Fruit fly (Drosophila melanogaster): ENCODE results near the gene phu.

Gene phu

dm6 chr3R:9534125-9534496, 39.5 kb downstream of the phu start (continued):
- TF ChIP-seq CG17328 (GFP tag; IDR thresholded peaks at IDR 0.05): peak; percentile 95
- TF ChIP-seq CG15479 (GFP tag; optimal IDR thresholded peaks at IDR 0.05): no peak
- TF ChIP-seq fd102C (GFP tag; optimal IDR thresholded peaks at IDR 0.05): no peak
- TF ChIP-seq Blimp-1 (GFP tag; optimal IDR thresholded peaks at IDR 0.05): peak; percentile 96
- TF ChIP-seq CG10147 (GFP tag; optimal IDR thresholded peaks at IDR 0.05): peak; percentile 83
- TF ChIP-seq CG10959 (GFP tag; IDR thresholded peaks at IDR 0.05): peak; percentile 40
- peak; percentile 80 for TF ChIP-seq CG30431 (GFP tag; optimal IDR thresholded peaks at IDR 0.05)
- peak; percentile 97 for TF ChIP-seq vvl (GFP tag; IDR thresholded peaks at IDR 0.05)
- TF ChIP-seq CG17829 (tag; optimal IDR thresholded peaks at IDR 0.05): peak; percentile 95
- peak; percentile 92 for TF ChIP-seq Ada2b (GFP tag; IDR thresholded peaks at IDR 0.05)
- no peak for TF ChIP-seq ato (GFP tag; IDR thresholded peaks at IDR 0.05; ENCODE audit: partially characterized antibody)
- peak; percentile 95 for TF ChIP-seq CG18262 (tag; optimal IDR thresholded peaks at IDR 0.05)
- TF ChIP-seq abd-A (tag; optimal IDR thresholded peaks at IDR 0.05): no peak
- TF ChIP-seq CG16815 (GFP tag; optimal IDR thresholded peaks at IDR 0.05): peak; percentile 74
- no peak for TF ChIP-seq CG7963 (GFP tag; IDR thresholded peaks at IDR 0.05; ENCODE audit: partially characterized antibody)
- TF ChIP-seq CG14965 (GFP tag; optimal IDR thresholded peaks at IDR 0.05; ENCODE audit: borderline replicate concordance): peak; percentile 82
- peak; percentile 55 for TF ChIP-seq CG4617 (GFP tag; optimal IDR thresholded peaks at IDR 0.05; ENCODE audit: borderline replicate concordance)
- TF ChIP-seq eyg (GFP tag; optimal IDR thresholded peaks at IDR 0.05): peak; percentile 91
- no peak for TF ChIP-seq Abd-B (GFP tag; optimal IDR thresholded peaks at IDR 0.05)
- peak; percentile 76 for TF ChIP-seq CG15073 (GFP tag; optimal IDR thresholded peaks at IDR 0.05)
- TF ChIP-seq CG6689 (GFP tag; IDR thresholded peaks at IDR 0.05): peak; percentile 91
- TF ChIP-seq B-H2 (GFP tag; optimal IDR thresholded peaks at IDR 0.05): peak; percentile 32
- TF ChIP-seq CG2875 (GFP tag; optimal IDR thresholded peaks at IDR 0.05): peak; percentile 93
- peak; percentile 89 for TF ChIP-seq CG17385 (GFP tag; optimal IDR thresholded peaks at IDR 0.05)
- TF ChIP-seq Dll (GFP tag; IDR thresholded peaks at IDR 0.05; ENCODE audit: partially characterized antibody): no peak
- peak; percentile 77 for TF ChIP-seq CG8290 (GFP tag; optimal IDR thresholded peaks at IDR 0.05)
- peak in 1 of 2 experiments; percentile 66 for TF ChIP-seq CG8290 (tag; optimal IDR thresholded peaks at IDR 0.05)
- TF ChIP-seq gce (GFP tag; IDR thresholded peaks at IDR 0.05): peak; percentile 94
- TF ChIP-seq sug (tag; optimal IDR thresholded peaks at IDR 0.05): peak; percentile 26
- TF ChIP-seq gsb-n (tag; optimal IDR thresholded peaks at IDR 0.05): peak; percentile 97
- peak; percentile 87 for TF ChIP-seq btn (GFP tag; optimal IDR thresholded peaks at IDR 0.05)
- peak; percentile 53; the same call in 1 of the 2 replicates for TF ChIP-seq rib (GFP tag; IDR thresholded peaks at IDR 0.05)
- TF ChIP-seq CG30020 (tag; optimal IDR thresholded peaks at IDR 0.05): peak; percentile 73
- TF ChIP-seq CoRest (tag; optimal IDR thresholded peaks at IDR 0.05): peak; percentile 95
- no peak for TF ChIP-seq Dfd (GFP tag; optimal IDR thresholded peaks at IDR 0.05)
- no peak for TF ChIP-seq BEAF-32 (GFP tag; optimal IDR thresholded peaks at IDR 0.05)
- TF ChIP-seq B-H1 (GFP tag; IDR thresholded peaks at IDR 0.05): peak; percentile 86
- TF ChIP-seq CG7928 (GFP tag; optimal IDR thresholded peaks at IDR 0.05): peak; percentile 33
- TF ChIP-seq dmrt11E (tag; optimal IDR thresholded peaks at IDR 0.05): peak; percentile 82
- peak; percentile 84 for TF ChIP-seq CG14050 (GFP tag; IDR thresholded peaks at IDR 0.05)
- peak; percentile 84 for TF ChIP-seq CG2889 (GFP tag; IDR thresholded peaks at IDR 0.05)
- peak; percentile 83 for TF ChIP-seq CG8359 (GFP tag; optimal IDR thresholded peaks at IDR 0.05; ENCODE audit: borderline replicate concordance)
- peak; percentile 95 for TF ChIP-seq ken (GFP tag; IDR thresholded peaks at IDR 0.05)
- peak; percentile 92 for TF ChIP-seq Hr3 (GFP tag; optimal IDR thresholded peaks at IDR 0.05)
- no peak for TF ChIP-seq CG5180 (GFP tag; optimal IDR thresholded peaks at IDR 0.05)
- TF ChIP-seq ERR (GFP tag; optimal IDR thresholded peaks at IDR 0.05): peak; percentile 56
- TF ChIP-seq tio (GFP tag; optimal IDR thresholded peaks at IDR 0.05): peak; percentile 93
- peak; percentile 93 for TF ChIP-seq CG10366 (GFP tag; IDR thresholded peaks at IDR 0.05)
- peak; percentile 87 for TF ChIP-seq HHEX (GFP tag; optimal IDR thresholded peaks at IDR 0.05)
- TF ChIP-seq CG1647 (GFP tag; optimal IDR thresholded peaks at IDR 0.05): peak; percentile 90
- TF ChIP-seq CG9876 (GFP tag; optimal IDR thresholded peaks at IDR 0.05): peak; percentile 82
